Worm (Caenorhabditis elegans) whole organism, mixed stage, embryonic: Measurements from ENCODE around the gene Y58A7A.1.
A peak's percentile ranks its signal among the peaks of the same experiment; 100 is the strongest.

ENCODE experiments used
- M03D4.4 ChIP-seq: sonication (generic microtip); optimal IDR thresholded peaks from 2 replicates; lab custom pipeline; 2017; ENCODE audit warnings: mild to moderate bottlenecking, missing genetic modification characterization, missing compliant biosample characterization
- blmp-1 ChIP-seq: fragments of 150-350 bp; optimal IDR thresholded peaks from 2 replicates; lab custom pipeline; 2014; ENCODE audit warnings: missing biosample characterization, missing genetic modification characterization
- ceh-39 ChIP-seq: fragments of 150-350 bp; optimal IDR thresholded peaks from 2 replicates; lab custom pipeline; 2014; ENCODE audit warnings: missing biosample characterization, missing genetic modification characterization
- ceh-43 ChIP-seq: fragments of 200-800 bp; sonication (Bioruptor generic); optimal IDR thresholded peaks from 2 replicates; lab custom pipeline; 2018; ENCODE audit warnings: mild to moderate bottlenecking, missing genetic modification characterization, moderate library complexity, missing compliant biosample characterization
- ceh-83 ChIP-seq: fragments of 200-800 bp; sonication (Bioruptor generic); optimal IDR thresholded peaks from 2 replicates; lab custom pipeline; 2018; ENCODE audit warnings: mild to moderate bottlenecking, missing genetic modification characterization, missing compliant biosample characterization
- ces-1 ChIP-seq: fragments of 150-350 bp; optimal IDR thresholded peaks from 2 replicates; lab custom pipeline; 2014; ENCODE audit warnings: missing biosample characterization, missing genetic modification reagents, missing genetic modification characterization
- cnd-1 ChIP-seq: fragments of 200-800 bp; sonication (Bioruptor generic); optimal IDR thresholded peaks from 2 replicates; lab custom pipeline; 2018; ENCODE audit warnings: mild to moderate bottlenecking, missing genetic modification characterization, missing compliant biosample characterization
- drap-1 ChIP-seq: fragments of 200-800 bp; sonication (Bioruptor generic); optimal IDR thresholded peaks from 3 replicates; lab custom pipeline; 2018; ENCODE audit warnings: mild to moderate bottlenecking, missing genetic modification characterization, missing compliant biosample characterization
- elt-3 ChIP-seq: fragments of 150-350 bp; optimal IDR thresholded peaks from 2 replicates; lab custom pipeline; 2014; ENCODE audit warnings: missing biosample characterization, missing genetic modification characterization
- flh-1 ChIP-seq: fragments of 200-800 bp; sonication (Bioruptor generic); optimal IDR thresholded peaks from 2 replicates; lab custom pipeline; 2018; ENCODE audit warnings: mild to moderate bottlenecking, missing genetic modification characterization, moderate library complexity, missing compliant biosample characterization
- ham-2 ChIP-seq: fragments of 200-800 bp; sonication (Bioruptor generic); optimal IDR thresholded peaks from 2 replicates; lab custom pipeline; 2018; ENCODE audit warnings: mild to moderate bottlenecking, missing genetic modification characterization, missing compliant biosample characterization
- hlh-1 ChIP-seq: fragments of 150-350 bp; optimal IDR thresholded peaks from 2 replicates; lab custom pipeline; 2014; ENCODE audit warnings: missing biosample characterization, missing genetic modification reagents, missing genetic modification characterization
- lin-13 ChIP-seq: fragments of 150-350 bp; optimal IDR thresholded peaks from 2 replicates; lab custom pipeline; 2014; ENCODE audit warnings: missing biosample characterization, missing genetic modification characterization
- lin-32 ChIP-seq: fragments of 200-800 bp; sonication (Bioruptor generic); optimal IDR thresholded peaks from 2 replicates; lab custom pipeline; 2018; ENCODE audit warnings: mild to moderate bottlenecking, missing genetic modification characterization, missing compliant biosample characterization
- lsy-2 ChIP-seq: fragments of 150-350 bp; optimal IDR thresholded peaks from 2 replicates; lab custom pipeline; 2014; ENCODE audit warnings: missing biosample characterization, missing genetic modification characterization
- mep-1 ChIP-seq: fragments of 150-350 bp; optimal IDR thresholded peaks from 2 replicates; lab custom pipeline; 2017; ENCODE audit warnings: missing biosample characterization, missing genetic modification reagents, missing genetic modification characterization, inconsistent platforms
- mls-2 ChIP-seq: sonication (generic microtip); optimal IDR thresholded peaks from 2 replicates; lab custom pipeline; 2016; ENCODE audit warnings: mild to moderate bottlenecking, missing genetic modification characterization, moderate library complexity, missing compliant biosample characterization
- nhr-12 ChIP-seq: fragments of 150-350 bp; optimal IDR thresholded peaks from 2 replicates; lab custom pipeline; 2014; ENCODE audit warnings: missing biosample characterization, missing genetic modification characterization
- nhr-2 ChIP-seq: fragments of 150-350 bp; optimal IDR thresholded peaks from 2 replicates; lab custom pipeline; 2014; ENCODE audit warnings: missing biosample characterization, missing genetic modification characterization
- nhr-237 ChIP-seq: fragments of 150-350 bp; optimal IDR thresholded peaks from 2 replicates; lab custom pipeline; 2014; ENCODE audit warnings: missing biosample characterization, missing genetic modification characterization
- nhr-28 ChIP-seq: fragments of 150-350 bp; optimal IDR thresholded peaks from 2 replicates; lab custom pipeline; 2014; ENCODE audit warnings: missing biosample characterization, missing genetic modification characterization
- nhr-76 ChIP-seq: sonication (generic microtip); optimal IDR thresholded peaks from 2 replicates; lab custom pipeline; 2017; ENCODE audit warnings: missing biosample characterization, missing genetic modification characterization
- pha-4 ChIP-seq: fragments of 150-350 bp; optimal IDR thresholded peaks from 2 replicates; lab custom pipeline; 2018; ENCODE audit warnings: missing biosample characterization, missing genetic modification reagents, missing genetic modification characterization
- sem-2 ChIP-seq: fragments of 200-800 bp; sonication (Bioruptor generic); optimal IDR thresholded peaks from 2 replicates; lab custom pipeline; 2018; ENCODE audit warnings: mild to moderate bottlenecking, missing genetic modification characterization, missing compliant biosample characterization
- snpc-4 ChIP-seq: fragments of 150-350 bp; optimal IDR thresholded peaks from 2 replicates; lab custom pipeline; 2014; ENCODE audit warnings: missing biosample characterization, missing genetic modification characterization
- sptf-1 ChIP-seq: sonication (generic microtip); optimal IDR thresholded peaks from 2 replicates; lab custom pipeline; 2017; ENCODE audit warnings: mild to moderate bottlenecking, missing genetic modification characterization, moderate library complexity, missing compliant biosample characterization
- tbx-8 ChIP-seq: fragments of 200-800 bp; sonication (Bioruptor generic); optimal IDR thresholded peaks from 2 replicates; lab custom pipeline; 2018; ENCODE audit warnings: mild to moderate bottlenecking, missing genetic modification characterization, moderate library complexity, missing compliant biosample characterization
- unc-120 ChIP-seq: sonication (generic microtip); optimal IDR thresholded peaks from 2 replicates; lab custom pipeline; 2017; ENCODE audit warnings: missing genetic modification characterization, missing compliant biosample characterization; ENCODE audit not compliant: poor library complexity, severe bottlenecking
- unc-39 ChIP-seq: fragments of 150-350 bp; optimal IDR thresholded peaks from 2 replicates; lab custom pipeline; 2014; ENCODE audit warnings: missing biosample characterization, missing genetic modification characterization
- unc-62 ChIP-seq: fragments of 150-350 bp; optimal IDR thresholded peaks from 2 replicates; lab custom pipeline; 2014; ENCODE audit warnings: missing biosample characterization, missing genetic modification reagents, missing genetic modification characterization
- zip-8 ChIP-seq: fragments of 150-350 bp; optimal IDR thresholded peaks from 2 replicates; lab custom pipeline; 2014; ENCODE audit warnings: missing biosample characterization, missing genetic modification characterization
- ztf-11 ChIP-seq: fragments of 150-350 bp; optimal IDR thresholded peaks from 2 replicates; lab custom pipeline; 2014; ENCODE audit warnings: missing biosample characterization, missing genetic modification characterization

Y58A7A.1 gene

DNA sequence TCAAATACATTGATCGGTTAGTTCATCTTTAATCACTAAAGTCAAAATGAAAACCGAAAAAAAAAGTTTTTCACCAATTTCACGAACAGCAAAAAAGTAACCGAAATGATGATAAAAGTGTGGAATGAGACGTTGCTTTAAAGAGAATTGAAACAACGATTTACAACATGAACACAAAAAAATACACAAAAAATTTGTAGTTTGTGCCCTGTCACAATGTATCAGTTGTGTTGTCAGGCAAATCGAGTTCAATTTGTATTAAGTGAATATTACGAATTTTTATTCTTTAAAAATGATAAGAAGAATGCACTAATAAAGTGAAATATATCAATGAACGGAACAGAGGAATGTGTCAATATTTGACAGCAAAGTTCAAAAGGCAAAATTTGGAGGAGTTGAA is 37.6 kb downstream of the Y58A7A.1 start:
- TF ChIP-seq mls-2 (tag; lab: Kevin White, UChicago) (no peak), zip-8 (tag; lab: Kevin White, UChicago) (no peak), sptf-1 (tag; lab: Kevin White, UChicago) (no peak), nhr-2 (no peak), hlh-1 (no peak), ceh-43 (GFP tag; lab: Kevin White, UChicago) (no peak), ceh-39 (tag; lab: Kevin White, UChicago) (no peak), nhr-28 (tag; lab: Kevin White, UChicago) (no peak), ztf-11 (no peak), lin-13 (no peak), unc-120 (tag; lab: Kevin White, UChicago) (no peak), mep-1 (tag; lab: Kevin White, UChicago) (no peak), lin-32 (no peak), ham-2 (no peak), ces-1 (GFP tag; lab: Kevin White, UChicago) (no peak)

DNA sequence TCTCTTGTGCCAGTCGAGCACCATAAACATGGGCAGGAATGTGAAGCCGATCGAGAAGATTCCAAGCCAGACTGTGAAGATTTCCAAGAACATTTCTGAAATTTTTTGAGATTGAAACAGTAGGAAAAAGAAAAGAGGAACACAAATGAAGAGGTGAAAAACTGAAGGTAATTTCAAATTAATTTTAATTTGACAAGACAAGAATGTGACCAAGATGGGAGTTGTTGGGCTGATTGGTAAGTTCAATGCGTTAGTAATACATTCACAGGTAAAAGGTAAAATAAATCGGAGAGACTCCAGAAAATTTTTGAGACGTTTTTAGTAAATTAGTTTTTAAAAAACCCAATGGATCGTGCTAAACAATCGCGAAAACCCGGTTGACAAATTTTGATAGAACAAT is 38.6 kb downstream of the Y58A7A.1 start, which contains the start of gene swt-7:
Gene swt-7, minus strand, starts transcription at position 101 of the 400 bp plus-strand sequence.
- TF ChIP-seq drap-1 (GFP tag; lab: Kevin White, UChicago) (no peak), nhr-2 (no peak), flh-1 (GFP tag; lab: Kevin White, UChicago) (no peak), blmp-1 (no peak), M03D4.4 (tag; lab: Kevin White, UChicago) (no peak), unc-62 (GFP tag; lab: Kevin White, UChicago) (no peak), nhr-237 (tag; lab: Kevin White, UChicago) (no peak), ceh-43 (GFP tag; lab: Kevin White, UChicago) (no peak), lin-13 (no peak)

DNA sequence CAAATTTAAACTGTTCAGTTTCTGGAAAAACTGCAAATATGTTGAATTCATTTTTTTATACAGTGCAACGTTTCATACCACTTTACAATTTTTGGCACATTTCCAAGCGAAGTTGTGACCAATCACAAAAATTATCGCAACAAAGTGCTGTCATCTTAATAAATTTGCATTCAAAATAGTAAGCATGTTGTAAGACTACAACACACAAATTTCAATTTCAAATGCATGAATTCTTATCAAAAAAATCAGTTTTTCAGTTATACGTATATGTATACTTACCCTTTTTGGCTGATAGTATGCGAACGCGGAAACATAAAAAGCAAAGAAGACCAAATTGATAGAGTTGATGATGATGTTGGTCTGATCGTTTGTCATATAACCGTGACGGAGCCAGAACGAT is 39.1 kb downstream of the Y58A7A.1 start:
- no peak for TF ChIP-seq unc-62 (GFP tag; lab: Kevin White, UChicago)
- TF ChIP-seq lin-32 = no peak
- no peak for TF ChIP-seq unc-39 (tag; lab: Kevin White, UChicago)
- TF ChIP-seq pha-4 (tag; lab: Kevin White, UChicago) = no peak
- no peak for TF ChIP-seq ces-1 (GFP tag; lab: Kevin White, UChicago)
- no peak for TF ChIP-seq ceh-39 (tag; lab: Kevin White, UChicago)
- no peak for TF ChIP-seq snpc-4 (tag; lab: Kevin White, UChicago)
- no peak for TF ChIP-seq blmp-1
- no peak for TF ChIP-seq hlh-1
- TF ChIP-seq mls-2 (tag; lab: Kevin White, UChicago) = no peak
- no peak for TF ChIP-seq ceh-83
- TF ChIP-seq ceh-43 (GFP tag; lab: Kevin White, UChicago) = no peak
- TF ChIP-seq tbx-8 = no peak
- TF ChIP-seq nhr-237 (tag; lab: Kevin White, UChicago) = no peak
- TF ChIP-seq ztf-11 = no peak
- TF ChIP-seq nhr-28 (tag; lab: Kevin White, UChicago) = no peak
- no peak for TF ChIP-seq sem-2 (GFP tag; lab: Kevin White, UChicago)
- no peak for TF ChIP-seq elt-3 (tag; lab: Kevin White, UChicago)

DNA sequence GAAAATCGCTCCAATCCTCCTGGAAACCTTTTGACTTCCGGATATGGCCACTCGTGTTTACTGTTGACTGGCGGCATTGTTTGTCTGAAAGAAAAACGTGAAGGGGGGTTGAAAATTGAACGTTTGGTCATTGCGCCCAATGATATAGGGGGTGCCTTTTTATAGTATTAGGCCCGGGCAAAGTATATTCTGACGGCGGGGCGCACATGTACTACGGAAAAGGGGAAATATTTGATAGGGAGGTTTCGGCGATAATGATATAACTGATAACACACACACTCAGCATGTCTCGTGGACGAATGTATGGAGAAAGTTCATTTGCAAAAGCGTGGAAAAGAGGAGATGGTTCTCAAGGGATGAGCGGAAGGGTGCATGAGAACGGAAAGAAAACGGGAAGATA is 41.7 kb downstream of the Y58A7A.1 start, which contains the start of gene cpt-4:
Gene cpt-4, minus strand, starts transcription at position 84 of the 400 bp plus-strand sequence.
- TF ChIP-seq sem-2 (GFP tag; lab: Kevin White, UChicago) (no peak), pha-4 (tag; lab: Kevin White, UChicago) (no peak), tbx-8 (no peak), unc-62 (GFP tag; lab: Kevin White, UChicago) (no peak), elt-3 (tag; lab: Kevin White, UChicago) (peak; percentile 43), nhr-76 (tag; lab: Kevin White, UChicago) (no peak), cnd-1 (no peak), lin-13 (no peak)

DNA sequence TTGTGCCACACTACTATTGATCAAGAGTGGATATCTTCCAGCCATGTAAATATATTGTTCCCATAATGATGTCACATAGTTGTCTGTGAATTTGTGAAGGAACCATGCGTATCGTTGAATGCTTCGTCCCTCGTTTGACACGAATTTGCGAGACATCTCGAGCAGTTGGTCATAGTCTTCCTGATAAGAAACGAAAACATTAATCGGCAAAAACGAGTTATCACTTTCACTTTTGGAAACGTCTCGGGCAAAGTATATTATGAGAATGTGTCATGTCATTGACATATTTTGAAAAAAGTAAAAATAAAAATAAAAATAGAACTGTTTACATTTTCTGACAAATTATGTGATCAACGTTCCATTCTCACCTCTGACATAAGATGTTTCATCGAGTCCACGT is 42.9 kb downstream of the Y58A7A.1 start:
- TF ChIP-seq sptf-1 (tag; lab: Kevin White, UChicago) = no peak
- TF ChIP-seq sem-2 (GFP tag; lab: Kevin White, UChicago) = no peak
- TF ChIP-seq lsy-2 (tag; lab: Kevin White, UChicago) = no peak
- TF ChIP-seq ceh-43 (GFP tag; lab: Kevin White, UChicago) = no peak
- TF ChIP-seq nhr-12 (tag; lab: Kevin White, UChicago) = no peak
